Worm (Caenorhabditis elegans) whole organism, mixed stage, embryonic: Measurements from ENCODE around the gene trx-3.

ENCODE experiments used
- bed-3 ChIP-seq: fragments of 200-800 bp; sonication (Bioruptor generic); optimal IDR thresholded peaks from 3 replicates; lab custom pipeline; 2018; ENCODE audit warnings: mild to moderate bottlenecking, missing genetic modification characterization, moderate library complexity, missing compliant biosample characterization
- blmp-1 ChIP-seq: fragments of 150-350 bp; optimal IDR thresholded peaks from 2 replicates; lab custom pipeline; 2014; ENCODE audit warnings: missing biosample characterization, missing genetic modification characterization
- ceh-39 ChIP-seq: fragments of 150-350 bp; optimal IDR thresholded peaks from 2 replicates; lab custom pipeline; 2014; ENCODE audit warnings: missing biosample characterization, missing genetic modification characterization
- ceh-43 ChIP-seq: fragments of 200-800 bp; sonication (Bioruptor generic); optimal IDR thresholded peaks from 2 replicates; lab custom pipeline; 2018; ENCODE audit warnings: mild to moderate bottlenecking, missing genetic modification characterization, moderate library complexity, missing compliant biosample characterization
- ceh-83 ChIP-seq: fragments of 200-800 bp; sonication (Bioruptor generic); optimal IDR thresholded peaks from 2 replicates; lab custom pipeline; 2018; ENCODE audit warnings: mild to moderate bottlenecking, missing genetic modification characterization, missing compliant biosample characterization
- ces-1 ChIP-seq: fragments of 150-350 bp; optimal IDR thresholded peaks from 2 replicates; lab custom pipeline; 2014; ENCODE audit warnings: missing biosample characterization, missing genetic modification reagents, missing genetic modification characterization
- cnd-1 ChIP-seq: fragments of 200-800 bp; sonication (Bioruptor generic); optimal IDR thresholded peaks from 2 replicates; lab custom pipeline; 2018; ENCODE audit warnings: mild to moderate bottlenecking, missing genetic modification characterization, missing compliant biosample characterization
- drap-1 ChIP-seq: fragments of 200-800 bp; sonication (Bioruptor generic); optimal IDR thresholded peaks from 3 replicates; lab custom pipeline; 2018; ENCODE audit warnings: mild to moderate bottlenecking, missing genetic modification characterization, missing compliant biosample characterization
- elt-1 ChIP-seq: sonication (generic microtip); optimal IDR thresholded peaks from 2 replicates; lab custom pipeline; 2017; ENCODE audit warnings: missing genetic modification characterization, mild to moderate bottlenecking, missing compliant biosample characterization, antibody characterized with exemption, moderate library complexity, borderline replicate concordance; ENCODE audit not compliant: insufficient read depth
- elt-3 ChIP-seq: fragments of 150-350 bp; optimal IDR thresholded peaks from 2 replicates; lab custom pipeline; 2014; ENCODE audit warnings: missing biosample characterization, missing genetic modification characterization
- flh-1 ChIP-seq: fragments of 200-800 bp; sonication (Bioruptor generic); optimal IDR thresholded peaks from 2 replicates; lab custom pipeline; 2018; ENCODE audit warnings: mild to moderate bottlenecking, missing genetic modification characterization, moderate library complexity, missing compliant biosample characterization
- ham-2 ChIP-seq: fragments of 200-800 bp; sonication (Bioruptor generic); optimal IDR thresholded peaks from 2 replicates; lab custom pipeline; 2018; ENCODE audit warnings: mild to moderate bottlenecking, missing genetic modification characterization, missing compliant biosample characterization
- lin-13 ChIP-seq: fragments of 150-350 bp; optimal IDR thresholded peaks from 2 replicates; lab custom pipeline; 2014; ENCODE audit warnings: missing biosample characterization, missing genetic modification characterization
- lin-32 ChIP-seq: fragments of 200-800 bp; sonication (Bioruptor generic); optimal IDR thresholded peaks from 2 replicates; lab custom pipeline; 2018; ENCODE audit warnings: mild to moderate bottlenecking, missing genetic modification characterization, missing compliant biosample characterization
- mab-5 ChIP-seq: fragments of 150-350 bp; optimal IDR thresholded peaks from 2 replicates; lab custom pipeline; 2014; ENCODE audit warnings: missing biosample characterization, missing genetic modification characterization
- mep-1 ChIP-seq: fragments of 150-350 bp; optimal IDR thresholded peaks from 2 replicates; lab custom pipeline; 2017; ENCODE audit warnings: missing biosample characterization, missing genetic modification reagents, missing genetic modification characterization, inconsistent platforms
- mls-2 ChIP-seq: sonication (generic microtip); optimal IDR thresholded peaks from 2 replicates; lab custom pipeline; 2016; ENCODE audit warnings: mild to moderate bottlenecking, missing genetic modification characterization, moderate library complexity, missing compliant biosample characterization
- nhr-237 ChIP-seq: fragments of 150-350 bp; optimal IDR thresholded peaks from 2 replicates; lab custom pipeline; 2014; ENCODE audit warnings: missing biosample characterization, missing genetic modification characterization
- nhr-76 ChIP-seq: sonication (generic microtip); optimal IDR thresholded peaks from 2 replicates; lab custom pipeline; 2017; ENCODE audit warnings: missing biosample characterization, missing genetic modification characterization
- pha-4 ChIP-seq: fragments of 150-350 bp; optimal IDR thresholded peaks from 2 replicates; lab custom pipeline; 2018; ENCODE audit warnings: missing biosample characterization, missing genetic modification reagents, missing genetic modification characterization
- sem-2 ChIP-seq: fragments of 200-800 bp; sonication (Bioruptor generic); optimal IDR thresholded peaks from 2 replicates; lab custom pipeline; 2018; ENCODE audit warnings: mild to moderate bottlenecking, missing genetic modification characterization, missing compliant biosample characterization
- snpc-4 ChIP-seq: fragments of 150-350 bp; optimal IDR thresholded peaks from 2 replicates; lab custom pipeline; 2014; ENCODE audit warnings: missing biosample characterization, missing genetic modification characterization
- tbx-8 ChIP-seq: fragments of 200-800 bp; sonication (Bioruptor generic); optimal IDR thresholded peaks from 2 replicates; lab custom pipeline; 2018; ENCODE audit warnings: mild to moderate bottlenecking, missing genetic modification characterization, moderate library complexity, missing compliant biosample characterization
- unc-120 ChIP-seq: sonication (generic microtip); optimal IDR thresholded peaks from 2 replicates; lab custom pipeline; 2017; ENCODE audit warnings: missing genetic modification characterization, missing compliant biosample characterization; ENCODE audit not compliant: poor library complexity, severe bottlenecking
- unc-62 ChIP-seq: fragments of 150-350 bp; optimal IDR thresholded peaks from 2 replicates; lab custom pipeline; 2014; ENCODE audit warnings: missing biosample characterization, missing genetic modification reagents, missing genetic modification characterization
- zip-8 ChIP-seq: fragments of 150-350 bp; optimal IDR thresholded peaks from 2 replicates; lab custom pipeline; 2014; ENCODE audit warnings: missing biosample characterization, missing genetic modification characterization
- ztf-11 ChIP-seq: fragments of 150-350 bp; optimal IDR thresholded peaks from 2 replicates; lab custom pipeline; 2014; ENCODE audit warnings: missing biosample characterization, missing genetic modification characterization

Gene trx-3

ce11 chrIV:4518111-4518510 lies 31.3 kb downstream of the trx-3 start (continued):
- TF ChIP-seq unc-62 (GFP tag; lab: Kevin White, UChicago): peak; percentile 48
- TF ChIP-seq cnd-1 (tag; lab: Kevin White, UChicago): no peak
- TF ChIP-seq ceh-43 (GFP tag; lab: Kevin White, UChicago): no peak

- no peak for TF ChIP-seq sem-2 (GFP tag; lab: Kevin White, UChicago)
Observed at ce11 chrIV:4519714-4520113, 32.9 kb downstream of the trx-3 start.

DNA sequence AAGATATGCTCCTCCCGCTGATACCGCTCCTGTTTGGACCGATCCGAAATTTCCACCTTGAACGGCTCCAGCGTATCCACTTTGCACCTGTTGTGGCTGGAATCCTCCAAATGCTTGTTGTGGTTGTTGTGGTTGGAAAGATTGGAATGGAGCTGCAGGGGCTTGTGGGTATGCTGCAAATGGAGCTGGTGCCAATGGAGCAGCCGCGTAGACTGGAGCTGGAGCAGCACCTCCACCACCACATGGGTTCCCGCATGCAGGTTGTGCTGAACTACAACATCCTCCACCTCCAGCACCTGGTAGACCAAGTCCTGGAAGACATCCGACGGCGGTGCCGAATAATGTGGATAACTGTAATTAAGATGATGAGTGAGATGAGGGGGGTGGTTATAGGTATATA lies 36.6 kb downstream of the trx-3 start:
- no peak for TF ChIP-seq pha-4 (tag; lab: Kevin White, UChicago)
- TF ChIP-seq nhr-76 (tag; lab: Kevin White, UChicago): no peak
- no peak for TF ChIP-seq unc-62 (GFP tag; lab: Kevin White, UChicago)
- TF ChIP-seq lin-32 (GFP tag; lab: Kevin White, UChicago): no peak
- no peak for TF ChIP-seq elt-1 (tag; lab: Kevin White, UChicago)
- no peak for TF ChIP-seq elt-3
- no peak for TF ChIP-seq ztf-11 (tag; lab: Kevin White, UChicago)
- TF ChIP-seq zip-8 (tag; lab: Kevin White, UChicago): no peak
- no peak for TF ChIP-seq ceh-83 (GFP tag; lab: Kevin White, UChicago)
- no peak for TF ChIP-seq unc-120 (tag; lab: Kevin White, UChicago)
- no peak for TF ChIP-seq drap-1 (GFP tag; lab: Kevin White, UChicago)
- TF ChIP-seq cnd-1 (tag; lab: Kevin White, UChicago): no peak
- no peak for TF ChIP-seq mep-1 (tag; lab: Kevin White, UChicago)
- no peak for TF ChIP-seq blmp-1 (tag; lab: Kevin White, UChicago)
- TF ChIP-seq bed-3 (GFP tag; lab: Kevin White, UChicago): no peak

DNA sequence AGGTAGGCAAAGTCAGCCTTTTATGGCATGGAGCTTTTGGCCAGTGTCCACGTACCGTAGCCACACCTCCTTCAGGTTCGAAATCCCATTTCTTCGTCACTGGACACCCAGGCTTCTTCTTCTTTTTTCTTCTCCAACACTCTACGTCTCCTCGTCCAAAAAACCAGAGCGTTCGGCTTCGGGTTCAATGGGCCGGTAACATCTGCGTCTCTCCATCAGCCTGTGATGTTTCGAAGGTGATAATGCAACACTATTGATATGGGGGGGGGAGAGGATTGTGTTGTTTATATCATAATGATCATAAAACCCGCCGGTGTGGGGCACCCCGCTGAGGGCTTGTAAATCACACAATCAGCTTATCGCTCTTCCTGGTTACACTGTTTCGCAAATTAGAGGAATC lies 38.1 kb downstream of the trx-3 start, which contains the start of gene ZK180.6:
Gene ZK180.6, minus strand, starts transcription at position 101 of the 400 bp plus-strand sequence.
- TF ChIP-seq ham-2 (GFP tag; lab: Kevin White, UChicago) (no peak), unc-62 (GFP tag; lab: Kevin White, UChicago) (no peak), bed-3 (GFP tag; lab: Kevin White, UChicago) (no peak), drap-1 (GFP tag; lab: Kevin White, UChicago) (no peak)

DNA sequence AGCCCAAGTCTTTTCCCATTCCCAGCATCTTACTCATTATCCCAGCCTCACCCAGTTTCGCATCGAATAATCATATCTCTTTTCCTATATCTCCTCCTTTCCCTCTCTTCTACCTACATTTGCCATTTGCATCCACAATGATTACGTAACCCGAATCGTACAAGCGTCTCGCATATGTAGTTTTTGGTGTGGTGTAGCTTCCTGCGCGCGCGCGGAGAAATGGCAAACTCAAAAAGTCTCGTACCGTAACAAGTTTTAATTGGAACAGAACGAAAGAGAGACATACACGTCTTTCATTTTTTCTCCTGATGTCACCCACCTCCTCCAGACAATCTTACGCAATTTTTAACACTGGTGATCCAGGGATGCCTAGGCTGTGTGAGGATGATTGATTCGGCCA lies 39.2 kb downstream of the trx-3 start:
- TF ChIP-seq ceh-39: no peak
- no peak for TF ChIP-seq mep-1 (tag; lab: Kevin White, UChicago)
- TF ChIP-seq unc-62 (GFP tag; lab: Kevin White, UChicago): no peak
- TF ChIP-seq ceh-83 (GFP tag; lab: Kevin White, UChicago): no peak
- no peak for TF ChIP-seq elt-3
- no peak for TF ChIP-seq snpc-4
- no peak for TF ChIP-seq nhr-237 (tag; lab: Kevin White, UChicago)

DNA sequence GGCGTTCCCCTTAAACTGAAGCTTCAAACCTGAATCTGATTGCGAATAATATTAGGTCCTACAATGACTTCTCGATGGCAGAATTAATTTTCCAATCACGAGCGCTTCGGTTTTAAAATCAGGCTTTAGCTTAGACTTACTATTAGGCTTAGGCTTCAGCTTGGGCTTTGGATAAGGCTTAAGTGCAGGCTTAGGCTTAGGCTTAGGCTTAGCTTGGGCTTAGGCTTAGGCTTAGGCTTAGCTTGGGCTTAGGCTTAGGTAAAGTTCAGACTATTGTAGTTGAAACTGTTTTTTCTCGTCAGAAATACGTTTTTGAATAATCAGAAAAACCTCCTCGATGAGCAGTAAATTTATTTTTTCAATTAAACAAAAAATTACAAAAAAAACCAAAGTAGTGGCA lies 39.9 kb downstream of the trx-3 start:
- TF ChIP-seq flh-1 (no peak), tbx-8 (GFP tag; lab: Kevin White, UChicago) (no peak), blmp-1 (tag; lab: Kevin White, UChicago) (no peak), mab-5 (no peak), ceh-43 (GFP tag; lab: Kevin White, UChicago) (no peak), ces-1 (GFP tag; lab: Kevin White, UChicago) (no peak), lin-13 (tag; lab: Kevin White, UChicago) (no peak), drap-1 (GFP tag; lab: Kevin White, UChicago) (no peak), mls-2 (no peak), elt-1 (tag; lab: Kevin White, UChicago) (no peak), cnd-1 (tag; lab: Kevin White, UChicago) (no peak), mep-1 (tag; lab: Kevin White, UChicago) (no peak), lin-32 (GFP tag; lab: Kevin White, UChicago) (no peak), ztf-11 (tag; lab: Kevin White, UChicago) (no peak), nhr-76 (tag; lab: Kevin White, UChicago) (no peak), pha-4 (tag; lab: Kevin White, UChicago) (no peak), nhr-237 (tag; lab: Kevin White, UChicago) (no peak)
